Worm (Caenorhabditis elegans): Measurements from ENCODE around the gene F49E8.7.

ce11 chrIV:7542485-7543001 lies 13.6 kb downstream of the F49E8.7 start, which contains the start of gene R05G6.10:
- no peak for TF ChIP-seq nhr-11 (tag; optimal IDR thresholded peaks at IDR 0.05)
- no peak for TF ChIP-seq nhr-76 (tag; optimal IDR thresholded peaks at IDR 0.05)

Data from whole organism, L4 larva.